Fruit fly (Drosophila melanogaster) whole organism, embryonic: ENCODE measurements around the gene CG31189.

ENCODE experiments used
- CG10543 ChIP-seq: fragments of 200-800 bp; sonication (Bioruptor generic); optimal IDR thresholded peaks from 3 replicates; lab custom pipeline; 2017; ENCODE audit warnings: missing biosample characterization, mild to moderate bottlenecking, missing genetic modification characterization, moderate library complexity
- CG10959 ChIP-seq: fragments of 200-800 bp; sonication (Bioruptor generic); IDR thresholded peaks from 2 replicates; pipeline ENCODE4 v1.3.6; 2022; ENCODE audit warnings: missing biosample characterization, missing genetic modification characterization
- CG10979 ChIP-seq: fragments of 200-800 bp; sonication (Bioruptor generic); optimal IDR thresholded peaks from 2 replicates; lab custom pipeline; 2018; ENCODE audit warnings: missing biosample characterization, mild to moderate bottlenecking, missing genetic modification characterization, moderate library complexity
- CG11504 ChIP-seq: fragments of 200-800 bp; sonication (Bioruptor generic); optimal IDR thresholded peaks from 3 replicates; lab custom pipeline; 2019; ENCODE audit warnings: missing biosample characterization, mild to moderate bottlenecking, missing genetic modification characterization, moderate library complexity
- CG1233 ChIP-seq: fragments of 200-800 bp; sonication (Bioruptor generic); optimal IDR thresholded peaks from 4 replicates; lab custom pipeline; 2018; ENCODE audit warnings: missing biosample characterization, mild to moderate bottlenecking, missing genetic modification characterization
- CG12391 ChIP-seq: fragments of 200-800 bp; sonication (Bioruptor generic); optimal IDR thresholded peaks from 3 replicates; lab custom pipeline; 2018; ENCODE audit warnings: missing biosample characterization, mild to moderate bottlenecking, missing genetic modification characterization, moderate library complexity
- CG12769 ChIP-seq: fragments of 200-800 bp; sonication (Bioruptor generic); optimal IDR thresholded peaks from 2 replicates; lab custom pipeline; 2019; ENCODE audit warnings: missing biosample characterization, mild to moderate bottlenecking, missing genetic modification characterization, moderate library complexity
- CG12942 ChIP-seq: fragments of 200-800 bp; sonication (Bioruptor generic); optimal IDR thresholded peaks from 3 replicates; lab custom pipeline; 2016; ENCODE audit warnings: missing biosample characterization, missing genetic modification characterization
- CG14014 ChIP-seq: fragments of 200-800 bp; sonication (Bioruptor generic); IDR thresholded peaks from 2 replicates; pipeline ENCODE4 v1.3.6; 2022; ENCODE audit warnings: missing biosample characterization, missing genetic modification characterization
- CG14965 ChIP-seq: fragments of 200-800 bp; sonication (Bioruptor generic); optimal IDR thresholded peaks from 2 replicates; lab custom pipeline; 2016; ENCODE audit warnings: missing biosample characterization, missing genetic modification characterization, borderline replicate concordance
- CG15514 ChIP-seq: fragments of 200-800 bp; sonication (Bioruptor generic); optimal IDR thresholded peaks from 3 replicates; lab custom pipeline; 2017; ENCODE audit warnings: missing biosample characterization, missing genetic modification characterization, mild to moderate bottlenecking, moderate library complexity, missing genetic modification reagents
- CG15601 ChIP-seq: fragments of 200-800 bp; sonication (Bioruptor generic); optimal IDR thresholded peaks from 3 replicates; lab custom pipeline; 2019; ENCODE audit warnings: missing biosample characterization, mild to moderate bottlenecking, missing genetic modification characterization, moderate library complexity
- CG16863 ChIP-seq: fragments of 200-800 bp; sonication (Bioruptor generic); optimal IDR thresholded peaks from 3 replicates; lab custom pipeline; 2016; ENCODE audit warnings: missing biosample characterization, missing genetic modification characterization
- CG17802 ChIP-seq: fragments of 200-800 bp; sonication (Bioruptor generic); optimal IDR thresholded peaks from 2 replicates; lab custom pipeline; 2018; ENCODE audit warnings: missing biosample characterization, mild to moderate bottlenecking, missing genetic modification characterization, moderate library complexity
- CG18599 ChIP-seq: fragments of 200-800 bp; sonication (Bioruptor generic); optimal IDR thresholded peaks from 3 replicates; lab custom pipeline; 2017; ENCODE audit warnings: missing biosample characterization, missing genetic modification characterization, mild to moderate bottlenecking, moderate library complexity, missing genetic modification reagents
- CG2678 ChIP-seq: fragments of 200-800 bp; sonication (Bioruptor generic); optimal IDR thresholded peaks from 3 replicates; lab custom pipeline; 2019; ENCODE audit warnings: missing biosample characterization, mild to moderate bottlenecking, missing genetic modification characterization, moderate library complexity
- CG4282 ChIP-seq: fragments of 200-800 bp; sonication (Bioruptor generic); optimal IDR thresholded peaks from 2 replicates; lab custom pipeline; 2016; ENCODE audit warnings: missing biosample characterization, missing genetic modification characterization
- CG4854 ChIP-seq: fragments of 200-800 bp; sonication (Bioruptor generic); optimal IDR thresholded peaks from 2 replicates; lab custom pipeline; 2016; ENCODE audit warnings: missing biosample characterization, missing genetic modification characterization, inconsistent platforms
- CG8359 ChIP-seq: fragments of 200-800 bp; sonication (Bioruptor generic); optimal IDR thresholded peaks from 2 replicates; lab custom pipeline; 2017; ENCODE audit warnings: missing biosample characterization, mild to moderate bottlenecking, missing genetic modification characterization, borderline replicate concordance
- CG9437 ChIP-seq: fragments of 200-800 bp; sonication (Bioruptor generic); optimal IDR thresholded peaks from 2 replicates; lab custom pipeline; 2018; ENCODE audit warnings: missing biosample characterization, mild to moderate bottlenecking, missing genetic modification characterization
- CG9727 ChIP-seq: fragments of 200-800 bp; sonication (Bioruptor generic); optimal IDR thresholded peaks from 3 replicates; lab custom pipeline; 2017; ENCODE audit warnings: missing biosample characterization, mild to moderate bottlenecking, missing genetic modification characterization
- CG9932 ChIP-seq: fragments of 200-800 bp; sonication (Bioruptor generic); IDR thresholded peaks from 2 replicates; pipeline ENCODE4 v1.3.6; 2022; ENCODE audit warnings: missing biosample characterization, missing genetic modification characterization
- Dbx ChIP-seq: fragments of 200-800 bp; sonication (Bioruptor generic); IDR thresholded peaks from 3 replicates; pipeline ENCODE4 v1.3.6; 2022; ENCODE audit warnings: missing biosample characterization, missing genetic modification characterization
- Dip3 ChIP-seq: fragments of 200-800 bp; sonication (Bioruptor generic); optimal IDR thresholded peaks from 3 replicates; lab custom pipeline; 2016; ENCODE audit warnings: missing biosample characterization, missing genetic modification characterization
- HLH3B ChIP-seq: fragments of 200-800 bp; sonication (Bioruptor generic); IDR thresholded peaks from 2 replicates; pipeline ENCODE4 v1.3.6; 2022; ENCODE audit warnings: missing biosample characterization, missing genetic modification characterization
- Hmr ChIP-seq: fragments of 200-800 bp; sonication (Bioruptor generic); optimal IDR thresholded peaks from 3 replicates; lab custom pipeline; 2017; ENCODE audit warnings: mild to moderate bottlenecking, missing biosample characterization, missing genetic modification reagents, missing genetic modification characterization
- Hr51 ChIP-seq, 2 experiments: fragments of 200-800 bp; sonication (Bioruptor generic); optimal IDR thresholded peaks; 2 replicates in 1 of 2; 3 replicates in 1 of 2; lab custom pipeline; 2016 to 2018; ENCODE audit warnings: missing biosample characterization in 2 of 2, missing genetic modification characterization in 2 of 2, mild to moderate bottlenecking in 1 of 2, moderate library complexity in 1 of 2
- Lim3 ChIP-seq: fragments of 200-800 bp; sonication (Bioruptor generic); IDR thresholded peaks from 2 replicates; pipeline ENCODE4 v1.3.6; 2022; ENCODE audit warnings: missing biosample characterization, missing genetic modification characterization
- Oli ChIP-seq: fragments of 200-800 bp; sonication (Bioruptor generic); optimal IDR thresholded peaks from 2 replicates; lab custom pipeline; 2018; ENCODE audit warnings: missing biosample characterization, mild to moderate bottlenecking, missing genetic modification characterization, moderate library complexity
- Rfx ChIP-seq: fragments of 200-800 bp; sonication (Bioruptor generic); IDR thresholded peaks from 2 replicates; pipeline ENCODE4 v1.3.6; 2022; ENCODE audit warnings: missing biosample characterization, missing genetic modification characterization
- TFAM ChIP-seq: fragments of 200-800 bp; sonication (Bioruptor generic); optimal IDR thresholded peaks from 2 replicates; lab custom pipeline; 2017; ENCODE audit warnings: missing biosample characterization, missing genetic modification characterization, inconsistent platforms
- Trl ChIP-seq, 3 experiments: fragments of >200 bp in 2 of 3; fragments of 200-800 bp in 1 of 3; sonication (Bioruptor generic) in 1 of 3; optimal IDR thresholded peaks; 2 replicates in 1 of 3; 3 replicates in 2 of 3; lab custom pipeline; 2016 to 2017; ENCODE audit warnings: missing biosample characterization in 1 of 3, missing genetic modification characterization in 1 of 3
- ase ChIP-seq: fragments of 200-800 bp; sonication (Bioruptor generic); IDR thresholded peaks from 3 replicates; pipeline ENCODE4 v1.3.6; 2022; ENCODE audit warnings: missing biosample characterization, missing genetic modification characterization
- chinmo ChIP-seq: fragments of 200-800 bp; sonication (Bioruptor generic); IDR thresholded peaks from 4 replicates; pipeline ENCODE4 v1.3.6; 2022; ENCODE audit warnings: missing biosample characterization, missing genetic modification characterization; ENCODE audit not compliant: partially characterized antibody
- chm ChIP-seq: fragments of 200-800 bp; sonication (Bioruptor generic); IDR thresholded peaks from 2 replicates; pipeline ENCODE4 v1.3.6; 2022; ENCODE audit warnings: missing biosample characterization, missing genetic modification characterization
- chn ChIP-seq: fragments of 200-800 bp; sonication (Bioruptor generic); optimal IDR thresholded peaks from 2 replicates; lab custom pipeline; 2016; ENCODE audit warnings: missing biosample characterization, missing genetic modification characterization
- corto ChIP-seq: fragments of 200-800 bp; sonication (Bioruptor generic); optimal IDR thresholded peaks from 2 replicates; lab custom pipeline; 2016; ENCODE audit warnings: missing biosample characterization, mild to moderate bottlenecking, missing genetic modification characterization, moderate library complexity
- ewg ChIP-seq: fragments of 200-800 bp; sonication (Bioruptor generic); optimal IDR thresholded peaks from 3 replicates; lab custom pipeline; 2017; ENCODE audit warnings: mild to moderate bottlenecking, missing biosample characterization, missing genetic modification reagents, missing genetic modification characterization
- ftz-f1 ChIP-seq: fragments of 200-800 bp; sonication (Bioruptor generic); optimal IDR thresholded peaks from 2 replicates; lab custom pipeline; 2016; ENCODE audit warnings: missing biosample characterization, missing genetic modification characterization
- gce ChIP-seq: fragments of 200-800 bp; sonication (Bioruptor generic); IDR thresholded peaks from 3 replicates; pipeline ENCODE4 v1.3.6; 2022; ENCODE audit warnings: missing biosample characterization, missing genetic modification characterization
- grn ChIP-seq: fragments of 200-800 bp; sonication (Bioruptor generic); optimal IDR thresholded peaks from 3 replicates; lab custom pipeline; 2017; ENCODE audit warnings: missing biosample characterization, missing genetic modification characterization
- hb ChIP-seq: fragments of 200-800 bp; sonication (Bioruptor generic); IDR thresholded peaks from 3 replicates; pipeline ENCODE4 v1.3.6; 2022; ENCODE audit warnings: missing biosample characterization, missing genetic modification characterization; ENCODE audit not compliant: partially characterized antibody
- luna ChIP-seq: fragments of 200-800 bp; sonication (Bioruptor generic); optimal IDR thresholded peaks from 2 replicates; lab custom pipeline; 2016; ENCODE audit warnings: missing biosample characterization, missing genetic modification characterization
- mam ChIP-seq: fragments of 200-800 bp; sonication (Bioruptor generic); optimal IDR thresholded peaks from 3 replicates; lab custom pipeline; 2016; ENCODE audit warnings: missing biosample characterization, missing genetic modification characterization
- pnt ChIP-seq: fragments of 200-800 bp; sonication (Bioruptor generic); optimal IDR thresholded peaks from 3 replicates; lab custom pipeline; 2016; ENCODE audit warnings: missing biosample characterization, missing genetic modification characterization
- slbo ChIP-seq: fragments of 200-800 bp; sonication (Bioruptor generic); IDR thresholded peaks from 2 replicates; pipeline ENCODE4 v1.3.6; 2022; ENCODE audit warnings: missing biosample characterization, missing genetic modification characterization
- sr ChIP-seq: fragments of 200-800 bp; sonication (Bioruptor generic); IDR thresholded peaks from 3 replicates; pipeline ENCODE4 v1.3.6; 2022; ENCODE audit warnings: missing biosample characterization, missing genetic modification characterization
- vnd ChIP-seq: fragments of 200-800 bp; sonication (Bioruptor generic); IDR thresholded peaks from 3 replicates; pipeline ENCODE4 v1.3.6; 2022; ENCODE audit warnings: missing biosample characterization, missing genetic modification characterization; ENCODE audit not compliant: partially characterized antibody
- wek ChIP-seq: fragments of 200-800 bp; sonication (Bioruptor generic); optimal IDR thresholded peaks from 3 replicates; lab custom pipeline; 2018; ENCODE audit warnings: missing biosample characterization, mild to moderate bottlenecking, missing genetic modification characterization, moderate library complexity
- z ChIP-seq: fragments of 200-800 bp; sonication (Bioruptor generic); IDR thresholded peaks from 3 replicates; pipeline ENCODE4 v1.3.6; 2022; ENCODE audit warnings: missing biosample characterization, missing genetic modification characterization

The CG31189 gene

DNA sequence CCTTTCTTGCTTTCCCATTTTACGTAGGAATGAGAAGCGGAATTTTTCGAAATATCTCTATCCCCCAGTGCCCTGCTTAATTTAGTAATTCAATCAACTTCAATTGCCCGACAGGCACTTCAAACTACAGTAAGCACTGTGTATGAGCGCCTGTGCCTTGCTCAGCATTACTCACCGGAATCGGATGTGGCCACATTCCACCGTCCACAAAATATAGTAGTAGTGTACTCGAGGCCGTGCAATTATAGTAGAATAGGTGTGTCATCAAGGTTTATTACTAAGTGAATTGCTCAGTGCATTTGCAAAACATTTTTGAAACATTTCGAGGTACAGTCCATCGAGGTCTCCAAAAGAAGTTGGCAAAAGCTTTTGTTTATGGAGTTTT is 20.0 kb upstream of the CG31189 start:
- no peak for TF ChIP-seq CG4282 (GFP tag; lab: Kevin White, UChicago)
- no peak for TF ChIP-seq Dbx (GFP tag; lab: Robert Waterston, UW)
- TF ChIP-seq Trl (optimal IDR thresholded peaks at IDR 0.05; lab: Kevin White, UChicago): peak in 1 of 2 experiments; percentile 31
- TF ChIP-seq Trl (GFP tag; optimal IDR thresholded peaks at IDR 0.05; lab: Kevin White, UChicago): no peak
- peak; percentile 28; the same call in 1 of the 2 replicates for TF ChIP-seq CG14014 (GFP tag; lab: Robert Waterston, UW)
- TF ChIP-seq grn: no peak
- no peak for TF ChIP-seq ewg (GFP tag; lab: Kevin White, UChicago)
- TF ChIP-seq mam: no peak
- TF ChIP-seq CG12769 (tag; lab: Kevin White, UChicago): peak; percentile 54
- no peak for TF ChIP-seq hb
- TF ChIP-seq luna (GFP tag; lab: Kevin White, UChicago): no peak
- no peak for TF ChIP-seq chm
- peak; percentile 18 for TF ChIP-seq Oli (tag; lab: Kevin White, UChicago)
- no peak for TF ChIP-seq Dip3
- no peak for TF ChIP-seq corto (GFP tag; lab: Kevin White, UChicago)
- no peak for TF ChIP-seq CG14965 (GFP tag; lab: Kevin White, UChicago)
- TF ChIP-seq gce (GFP tag; lab: Robert Waterston, UW): no peak
- no peak for TF ChIP-seq CG11504 (tag; lab: Kevin White, UChicago)
- TF ChIP-seq CG9932: no peak; the same call in 1 of the 2 replicates
- TF ChIP-seq CG12391 (tag; lab: Kevin White, UChicago): no peak
- TF ChIP-seq CG1233 (GFP tag; lab: Kevin White, UChicago): no peak
- TF ChIP-seq CG4854: no peak
- no peak for TF ChIP-seq Hmr
- no peak for TF ChIP-seq CG10543 (GFP tag; lab: Kevin White, UChicago)
- no peak for TF ChIP-seq CG16863 (GFP tag; lab: Kevin White, UChicago)
- TF ChIP-seq CG9437 (GFP tag; lab: Kevin White, UChicago): no peak
- TF ChIP-seq CG9727: no peak
- TF ChIP-seq CG18599: no peak
- TF ChIP-seq chn (GFP tag; lab: Kevin White, UChicago): no peak
- no peak for TF ChIP-seq chinmo (GFP tag; lab: Robert Waterston, UW)
- TF ChIP-seq z: no peak
- TF ChIP-seq CG8359: no peak
- peak; percentile 32 for TF ChIP-seq ftz-f1 (GFP tag; lab: Kevin White, UChicago)
- no peak for TF ChIP-seq CG2678 (tag; lab: Kevin White, UChicago)
- no peak for TF ChIP-seq vnd (GFP tag; lab: Robert Waterston, UW)
- no peak for TF ChIP-seq Lim3 (GFP tag; lab: Robert Waterston, UW)
- TF ChIP-seq HLH3B (GFP tag; lab: Robert Waterston, UW): 0 out of 2 replicates have a peak, but pooled peaks have one; percentile 21
- TF ChIP-seq sr (GFP tag; lab: Robert Waterston, UW): no peak
- no peak for TF ChIP-seq wek (GFP tag; lab: Kevin White, UChicago)
- no peak for TF ChIP-seq CG12942 (GFP tag; lab: Kevin White, UChicago)
- TF ChIP-seq ase (GFP tag; lab: Robert Waterston, UW): no peak
- no peak for TF ChIP-seq CG10959 (GFP tag; lab: Robert Waterston, UW)
- TF ChIP-seq TFAM (GFP tag; lab: Kevin White, UChicago): no peak
- peak; percentile 15 for TF ChIP-seq CG15514
- TF ChIP-seq slbo: 0 out of 2 replicates have a peak, but pooled peaks have one; percentile 19
- no peak for TF ChIP-seq CG15601 (tag; lab: Kevin White, UChicago)
- peak; percentile 30; the same call in 1 of the 2 replicates for TF ChIP-seq Rfx (GFP tag; lab: Robert Waterston, UW)
- no peak for TF ChIP-seq Hr51 (GFP tag; optimal IDR thresholded peaks at IDR 0.05; lab: Kevin White, UChicago)
- TF ChIP-seq CG10979 (tag; lab: Kevin White, UChicago): no peak
- no peak for TF ChIP-seq CG17802 (tag; lab: Kevin White, UChicago)
- no peak for TF ChIP-seq pnt (GFP tag; lab: Kevin White, UChicago)
